Worm (Caenorhabditis elegans) whole organism, mixed stage, embryonic: ENCODE data around the gene ssna-1.

Source experiments
- blmp-1 ChIP-seq: fragments of 150-350 bp; optimal IDR thresholded peaks from 2 replicates; lab custom pipeline; 2014; ENCODE audit warnings: missing biosample characterization, missing genetic modification characterization
- ztf-11 ChIP-seq: fragments of 150-350 bp; optimal IDR thresholded peaks from 2 replicates; lab custom pipeline; 2014; ENCODE audit warnings: missing biosample characterization, missing genetic modification characterization

DNA sequence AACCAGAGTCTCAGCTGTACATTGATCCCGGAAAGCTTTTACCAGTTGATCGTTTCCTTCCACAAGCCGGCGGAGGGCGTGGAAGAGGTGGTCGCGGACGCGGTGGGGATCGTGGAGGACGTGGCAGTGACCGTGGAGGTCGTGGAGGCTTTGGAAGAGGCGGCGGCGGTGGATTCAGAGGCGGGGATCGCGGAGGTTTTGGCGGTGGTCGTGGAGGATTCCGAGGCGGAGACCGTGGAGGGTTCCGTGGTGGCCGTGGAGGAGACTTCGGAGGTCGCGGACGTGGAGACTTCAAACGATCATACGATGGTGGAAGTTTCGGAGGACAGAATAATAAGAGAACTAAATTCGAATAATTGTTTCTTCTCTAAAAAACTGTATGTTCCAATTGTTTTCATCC is 38.7 kb downstream of the ssna-1 start:
- TF ChIP-seq ztf-11 (tag; lab: Kevin White, UChicago) (no peak), blmp-1 (no peak)
